Worm (Caenorhabditis elegans): ENCODE data around the gene W09G12.6.

DNA sequence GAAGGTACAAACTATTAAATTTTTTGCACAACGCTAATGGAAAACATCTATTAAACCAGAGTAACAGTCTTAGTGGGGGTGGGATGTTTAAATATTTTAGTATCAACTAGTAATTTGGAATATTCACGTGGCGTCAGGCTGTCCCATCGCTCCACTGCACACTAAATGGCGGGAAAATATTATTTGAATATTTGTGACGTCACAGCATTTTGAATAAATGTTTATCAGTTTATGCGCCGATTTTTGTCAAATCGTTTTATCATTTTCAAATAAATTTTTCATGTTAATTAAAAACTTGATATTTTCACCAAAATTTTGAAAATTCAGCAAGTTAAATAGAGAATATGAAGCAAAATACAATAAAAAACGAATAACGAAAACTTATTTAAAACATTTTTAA, 11.6 kb downstream of the W09G12.6 start, which contains the start of gene F38A1.15:
- no peak for TF ChIP-seq W03F9.2 (tag; optimal IDR thresholded peaks at IDR 0.05)
- TF ChIP-seq him-1 (tag; optimal IDR thresholded peaks at IDR 0.05): no peak
- no peak for TF ChIP-seq dao-5 (tag; optimal IDR thresholded peaks at IDR 0.05)
